Fruit fly (Drosophila melanogaster): Measurements from ENCODE around the gene Acbp2.

Acbp2 gene

DNA sequence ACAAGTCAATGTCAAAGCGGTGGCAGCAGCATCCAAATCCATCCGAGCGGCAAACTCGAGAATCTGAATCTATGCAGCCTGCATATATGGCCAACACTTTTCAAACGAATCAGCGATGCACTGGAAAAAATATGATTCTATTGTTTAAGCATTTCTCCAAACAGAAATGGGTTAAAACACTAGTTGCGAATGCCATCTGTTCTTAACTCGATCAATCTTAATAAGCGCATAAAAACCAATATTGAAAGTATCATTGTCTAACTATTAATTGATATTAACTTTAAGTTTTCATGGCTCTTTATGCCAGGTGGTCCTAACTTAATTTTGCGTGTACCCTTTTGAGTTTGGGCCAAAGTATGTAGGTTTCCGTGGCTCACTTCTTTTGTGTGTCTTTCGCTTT lies 26.0 kb upstream of the Acbp2 start (continued):
- no peak for TF ChIP-seq lov (optimal IDR thresholded peaks at IDR 0.05)
- no peak for TF ChIP-seq lov (GFP tag; IDR thresholded peaks at IDR 0.05)
- TF ChIP-seq CG3407 (GFP tag; optimal IDR thresholded peaks at IDR 0.05) = peak; percentile 3
- TF ChIP-seq pnt (GFP tag; optimal IDR thresholded peaks at IDR 0.05) = no peak
- no peak for TF ChIP-seq CG8478 (optimal IDR thresholded peaks at IDR 0.05)
- no peak for TF ChIP-seq CG12659 (GFP tag; optimal IDR thresholded peaks at IDR 0.05)
- peak; percentile 17 for TF ChIP-seq CG2712 (tag; optimal IDR thresholded peaks at IDR 0.05)
- TF ChIP-seq CG33557 (GFP tag; optimal IDR thresholded peaks at IDR 0.05) = no peak
- TF ChIP-seq CG17361 (GFP tag; IDR thresholded peaks at IDR 0.05) = 0 out of 3 replicates have a peak, but pooled peaks have one; percentile 32
- TF ChIP-seq CG7372 (GFP tag; IDR thresholded peaks at IDR 0.05) = no peak
- TF ChIP-seq HLH3B (GFP tag; IDR thresholded peaks at IDR 0.05) = no peak
- no peak for TF ChIP-seq fu2 (GFP tag; optimal IDR thresholded peaks at IDR 0.05)
- no peak for TF ChIP-seq CG10462 (GFP tag; optimal IDR thresholded peaks at IDR 0.05)
- TF ChIP-seq CG6689 (GFP tag; IDR thresholded peaks at IDR 0.05) = 0 out of 2 replicates have a peak, but pooled peaks have one; percentile 13
- no peak for TF ChIP-seq prd (optimal IDR thresholded peaks at IDR 0.05)
- TF ChIP-seq prd (GFP tag; IDR thresholded peaks at IDR 0.05) = no peak
- TF ChIP-seq Sox102F (GFP tag; optimal IDR thresholded peaks at IDR 0.05) = peak; percentile 49
- TF ChIP-seq lab (GFP tag; optimal IDR thresholded peaks at IDR 0.05) = peak; percentile 2
- no peak for TF ChIP-seq caup (GFP tag; optimal IDR thresholded peaks at IDR 0.05; ENCODE audit: severe bottlenecking)
- TF ChIP-seq CG17359 (tag; optimal IDR thresholded peaks at IDR 0.05) = peak; percentile 18
- no peak for TF ChIP-seq cad (GFP tag; optimal IDR thresholded peaks at IDR 0.05)
- TF ChIP-seq CG15269 (tag; optimal IDR thresholded peaks at IDR 0.05) = peak; percentile 21
- TF ChIP-seq CG11504 (tag; optimal IDR thresholded peaks at IDR 0.05) = peak; percentile 59
- TF ChIP-seq ATbp (GFP tag; optimal IDR thresholded peaks at IDR 0.05) = peak; percentile 38
- peak; percentile 5 for TF ChIP-seq unpg (GFP tag; optimal IDR thresholded peaks at IDR 0.05)
- TF ChIP-seq CG14710 (tag; optimal IDR thresholded peaks at IDR 0.05) = peak; percentile 3
- TF ChIP-seq repo (GFP tag; optimal IDR thresholded peaks at IDR 0.05) = no peak
- TF ChIP-seq bigmax (GFP tag; optimal IDR thresholded peaks at IDR 0.05) = no peak
- TF ChIP-seq Mrtf (GFP tag; IDR thresholded peaks at IDR 0.05) = no peak
- TF ChIP-seq CG12071 (GFP tag; optimal IDR thresholded peaks at IDR 0.05) = no peak
- peak; percentile 38 for TF ChIP-seq Oli (tag; optimal IDR thresholded peaks at IDR 0.05)
- no peak for TF ChIP-seq cg (GFP tag; optimal IDR thresholded peaks at IDR 0.05)
- no peak for TF ChIP-seq gro (GFP tag; optimal IDR thresholded peaks at IDR 0.05)
- TF ChIP-seq tap (tag; optimal IDR thresholded peaks at IDR 0.05) = no peak
- peak; percentile 26 for TF ChIP-seq phol (tag; optimal IDR thresholded peaks at IDR 0.05)
- no peak for TF ChIP-seq CG9437 (GFP tag; optimal IDR thresholded peaks at IDR 0.05)
- peak; percentile 13 for TF ChIP-seq ind (GFP tag; optimal IDR thresholded peaks at IDR 0.05)
- no peak for TF ChIP-seq br (optimal IDR thresholded peaks at IDR 0.05)
- no peak for TF ChIP-seq h (optimal IDR thresholded peaks at IDR 0.05)
- TF ChIP-seq CG31441 (GFP tag; IDR thresholded peaks at IDR 0.05) = peak; percentile 43; the same call in 1 of the 2 replicates
- no peak for TF ChIP-seq hkb (optimal IDR thresholded peaks at IDR 0.05)
- TF ChIP-seq hkb (GFP tag; IDR thresholded peaks at IDR 0.05) = peak; percentile 31; the same call in 1 of the 2 replicates
- TF ChIP-seq ato (GFP tag; IDR thresholded peaks at IDR 0.05; ENCODE audit: partially characterized antibody) = no peak
- no peak for TF ChIP-seq H15 (GFP tag; IDR thresholded peaks at IDR 0.05)
- no peak for TF ChIP-seq Ravus (GFP tag; IDR thresholded peaks at IDR 0.05)
- TF ChIP-seq eyg (GFP tag; optimal IDR thresholded peaks at IDR 0.05) = no peak
- TF ChIP-seq pan (optimal IDR thresholded peaks at IDR 0.05) = no peak
- peak in 1 of 2 experiments; percentile 50 for TF ChIP-seq pan (GFP tag; optimal IDR thresholded peaks at IDR 0.05 in 1 of 2, IDR thresholded peaks at IDR 0.05 in 1 of 2)
- TF ChIP-seq zfh1 (GFP tag; IDR thresholded peaks at IDR 0.05) = no peak
- TF ChIP-seq Xrp1 (GFP tag; IDR thresholded peaks at IDR 0.05) = 0 out of 2 replicates have a peak, but pooled peaks have one; percentile 13
- TF ChIP-seq chm (GFP tag; IDR thresholded peaks at IDR 0.05) = no peak
- peak; percentile 33; the same call in 1 of the 2 replicates for TF ChIP-seq Ptx1 (GFP tag; IDR thresholded peaks at IDR 0.05)
- TF ChIP-seq Dip3 (GFP tag; optimal IDR thresholded peaks at IDR 0.05) = no peak
- TF ChIP-seq Hr39 (optimal IDR thresholded peaks at IDR 0.05) = no peak
